Fruit fly (Drosophila melanogaster): Measurements from ENCODE around the gene CG6996.

The CG6996 gene

dm6 chr3L:20186294-20187020 lies 20.9 kb upstream of the CG6996 start (continued):
- no peak for TF ChIP-seq fd64A (GFP tag; optimal IDR thresholded peaks at IDR 0.05)
- TF ChIP-seq pita (GFP tag; optimal IDR thresholded peaks at IDR 0.05): no peak
- peak; percentile 60 for TF ChIP-seq nom (GFP tag; optimal IDR thresholded peaks at IDR 0.05)
- TF ChIP-seq CG11504 (tag; optimal IDR thresholded peaks at IDR 0.05): peak; percentile 27
- TF ChIP-seq cg (GFP tag; optimal IDR thresholded peaks at IDR 0.05): peak; percentile 81
- TF ChIP-seq CG15269 (tag; optimal IDR thresholded peaks at IDR 0.05): peak; percentile 40
- no peak for TF ChIP-seq Aef1 (GFP tag; IDR thresholded peaks at IDR 0.05)
- TF ChIP-seq Oli (tag; optimal IDR thresholded peaks at IDR 0.05): peak; percentile 27
- TF ChIP-seq MBD-R2 (GFP tag; IDR thresholded peaks at IDR 0.05): no peak
- no peak for TF ChIP-seq tna (GFP tag; IDR thresholded peaks at IDR 0.05; ENCODE audit: partially characterized antibody)
- TF ChIP-seq Atf6 (GFP tag; IDR thresholded peaks at IDR 0.05): no peak
- TF ChIP-seq CG17912 (GFP tag; optimal IDR thresholded peaks at IDR 0.05): peak; percentile 59
- peak; percentile 11 for TF ChIP-seq CG30020 (tag; optimal IDR thresholded peaks at IDR 0.05)
- TF ChIP-seq CTCF (GFP tag; optimal IDR thresholded peaks at IDR 0.05): peak; percentile 27
- TF ChIP-seq CG11247 (GFP tag; IDR thresholded peaks at IDR 0.05): no peak
- TF ChIP-seq CoRest (tag; optimal IDR thresholded peaks at IDR 0.05): peak; percentile 65
- peak; percentile 65 for TF ChIP-seq nmo (GFP tag; optimal IDR thresholded peaks at IDR 0.05)
- peak; percentile 18 for TF ChIP-seq CG8388 (GFP tag; optimal IDR thresholded peaks at IDR 0.05)
- TF ChIP-seq NC2β (GFP tag; optimal IDR thresholded peaks at IDR 0.05): no peak
- TF ChIP-seq CG2712 (tag; optimal IDR thresholded peaks at IDR 0.05): peak; percentile 42
- no peak for TF ChIP-seq CG15696 (tag; optimal IDR thresholded peaks at IDR 0.05)
- TF ChIP-seq NfI (GFP tag; optimal IDR thresholded peaks at IDR 0.05): peak; percentile 38
- TF ChIP-seq D19A (tag; optimal IDR thresholded peaks at IDR 0.05): peak; percentile 44
- TF ChIP-seq CG8359 (GFP tag; optimal IDR thresholded peaks at IDR 0.05; ENCODE audit: borderline replicate concordance): peak; percentile 7
- TF ChIP-seq Hmr (GFP tag; optimal IDR thresholded peaks at IDR 0.05): peak; percentile 39
- TF ChIP-seq CG13775 (GFP tag; optimal IDR thresholded peaks at IDR 0.05): peak; percentile 37
- no peak for TF ChIP-seq peb (GFP tag; IDR thresholded peaks at IDR 0.05)
- 0 out of 2 replicates have a peak, but pooled peaks have one; percentile 26 for TF ChIP-seq CG31441 (GFP tag; IDR thresholded peaks at IDR 0.05)
- peak; percentile 33 for TF ChIP-seq Sox100B (GFP tag; optimal IDR thresholded peaks at IDR 0.05)
- TF ChIP-seq CG9437 (GFP tag; optimal IDR thresholded peaks at IDR 0.05): peak; percentile 24
- peak; percentile 36 for TF ChIP-seq CG5180 (GFP tag; optimal IDR thresholded peaks at IDR 0.05)
- peak; percentile 66 to 84 for TF ChIP-seq Trl (optimal IDR thresholded peaks at IDR 0.05)
- TF ChIP-seq Trl (GFP tag; optimal IDR thresholded peaks at IDR 0.05): no peak
- no peak for TF ChIP-seq cad (GFP tag; optimal IDR thresholded peaks at IDR 0.05)
- TF ChIP-seq Jarid2 (GFP tag; optimal IDR thresholded peaks at IDR 0.05): peak; percentile 17
- TF ChIP-seq Dek (tag; optimal IDR thresholded peaks at IDR 0.05): peak; percentile 37
- peak; percentile 48 for TF ChIP-seq kay (GFP tag; optimal IDR thresholded peaks at IDR 0.05)
- no peak for TF ChIP-seq otp (GFP tag; IDR thresholded peaks at IDR 0.05)
- TF ChIP-seq dimm (GFP tag; IDR thresholded peaks at IDR 0.05): no peak
- no peak for TF ChIP-seq Gsc (GFP tag; IDR thresholded peaks at IDR 0.05)
- peak; percentile 24 for TF ChIP-seq CG14710 (tag; optimal IDR thresholded peaks at IDR 0.05)
- no peak for TF ChIP-seq CG1603 (tag; optimal IDR thresholded peaks at IDR 0.05)
- peak; percentile 99 for TF ChIP-seq CG18011 (GFP tag; optimal IDR thresholded peaks at IDR 0.05)
- peak; percentile 31; the same call in 1 of the 3 replicates for TF ChIP-seq CG2199 (GFP tag; IDR thresholded peaks at IDR 0.05)
- no peak for TF ChIP-seq fu2 (GFP tag; optimal IDR thresholded peaks at IDR 0.05)
- no peak for TF ChIP-seq tx (GFP tag; optimal IDR thresholded peaks at IDR 0.05)
- TF ChIP-seq Doc3 (GFP tag; IDR thresholded peaks at IDR 0.05; ENCODE audit: partially characterized antibody): no peak
- TF ChIP-seq Gug (GFP tag; IDR thresholded peaks at IDR 0.05): no peak
- 0 out of 2 replicates have a peak, but pooled peaks have one; percentile 12 for TF ChIP-seq Bgb (GFP tag; IDR thresholded peaks at IDR 0.05; ENCODE audit: partially characterized antibody)

Measured in whole organism, embryonic.